Fruit fly (Drosophila melanogaster): ENCODE results near the gene dop.

Gene dop

dm6 chr3L:15588514-15589138, 22.8 kb downstream of the dop start, which contains the start of gene RhoGAP71E:
Gene RhoGAP71E, plus strand, starts transcription at chr3L:15588860.
- TF ChIP-seq pad (GFP tag; optimal IDR thresholded peaks at IDR 0.05) (peak; percentile 2), Crg-1 (GFP tag; optimal IDR thresholded peaks at IDR 0.05) (peak; percentile 62), CG5204 (GFP tag; optimal IDR thresholded peaks at IDR 0.05) (no peak), Hr96 (GFP tag; optimal IDR thresholded peaks at IDR 0.05) (no peak), cnc (optimal IDR thresholded peaks at IDR 0.05) (no peak), ovo (GFP tag; optimal IDR thresholded peaks at IDR 0.05) (no peak), CG7045 (GFP tag; optimal IDR thresholded peaks at IDR 0.05) (no peak), Mnt (GFP tag; optimal IDR thresholded peaks at IDR 0.05) (peak; percentile 69), CG11617 (GFP tag; optimal IDR thresholded peaks at IDR 0.05) (no peak), CG12768 (GFP tag; optimal IDR thresholded peaks at IDR 0.05) (peak; percentile 41), tj (GFP tag; optimal IDR thresholded peaks at IDR 0.05) (no peak), CG1620 (GFP tag; optimal IDR thresholded peaks at IDR 0.05) (peak; percentile 41), kay (GFP tag; ENCODE audit: borderline replicate concordance) (peak; percentile 80), toe (GFP tag; optimal IDR thresholded peaks at IDR 0.05) (peak; percentile 18), CG14711 (tag; optimal IDR thresholded peaks at IDR 0.05) (peak; percentile 31), CG33017 (tag; optimal IDR thresholded peaks at IDR 0.05) (peak; percentile 54), bab1 (GFP tag; optimal IDR thresholded peaks at IDR 0.05) (peak; percentile 74), CG7101 (tag; optimal IDR thresholded peaks at IDR 0.05) (peak; percentile 61), cic (GFP tag; optimal IDR thresholded peaks at IDR 0.05) (peak; percentile 1), Clk (GFP tag; optimal IDR thresholded peaks at IDR 0.05) (peak; percentile 16)

dm6 chr3L:15589746-15590145, 23.9 kb downstream of the dop start:
- TF ChIP-seq CG7101 (tag; optimal IDR thresholded peaks at IDR 0.05) (no peak), CG14711 (tag; optimal IDR thresholded peaks at IDR 0.05) (no peak), Hr96 (GFP tag; optimal IDR thresholded peaks at IDR 0.05) (no peak), kay (GFP tag; ENCODE audit: borderline replicate concordance) (no peak), CG33017 (tag; optimal IDR thresholded peaks at IDR 0.05) (no peak), cnc (optimal IDR thresholded peaks at IDR 0.05) (no peak), CG1620 (GFP tag; optimal IDR thresholded peaks at IDR 0.05) (no peak), CG11617 (GFP tag; optimal IDR thresholded peaks at IDR 0.05) (no peak), toe (GFP tag; optimal IDR thresholded peaks at IDR 0.05) (no peak), Mnt (GFP tag; optimal IDR thresholded peaks at IDR 0.05) (no peak), CG12768 (GFP tag; optimal IDR thresholded peaks at IDR 0.05) (no peak), CG5204 (GFP tag; optimal IDR thresholded peaks at IDR 0.05) (no peak), bab1 (GFP tag; optimal IDR thresholded peaks at IDR 0.05) (no peak)

- TF ChIP-seq Mnt (GFP tag; optimal IDR thresholded peaks at IDR 0.05): no peak
- no peak for TF ChIP-seq Hr96 (GFP tag; optimal IDR thresholded peaks at IDR 0.05)
- no peak for TF ChIP-seq CG12768 (GFP tag; optimal IDR thresholded peaks at IDR 0.05)
- TF ChIP-seq toe (GFP tag; optimal IDR thresholded peaks at IDR 0.05): no peak
- no peak for TF ChIP-seq Crg-1 (GFP tag; optimal IDR thresholded peaks at IDR 0.05)
- no peak for TF ChIP-seq cic (GFP tag; optimal IDR thresholded peaks at IDR 0.05)
- TF ChIP-seq ovo (GFP tag; optimal IDR thresholded peaks at IDR 0.05): no peak
These were observed 25.2 kb downstream of the dop start for dm6 chr3L:15590803-15591597.

dm6 chr3L:15592536-15593260, 26.9 kb downstream of the dop start:
- TF ChIP-seq cnc (optimal IDR thresholded peaks at IDR 0.05) (no peak), CG33017 (tag; optimal IDR thresholded peaks at IDR 0.05) (peak; percentile 28)

dm6 chr3L:15593399-15593798, 27.6 kb downstream of the dop start:
- no peak for TF ChIP-seq Mnt (GFP tag; optimal IDR thresholded peaks at IDR 0.05)
- peak; percentile 17 for TF ChIP-seq ovo (GFP tag; optimal IDR thresholded peaks at IDR 0.05)
- no peak for TF ChIP-seq toe (GFP tag; optimal IDR thresholded peaks at IDR 0.05)
- TF ChIP-seq CG1620 (GFP tag; optimal IDR thresholded peaks at IDR 0.05): no peak
- no peak for TF ChIP-seq Clk (GFP tag; optimal IDR thresholded peaks at IDR 0.05)
- TF ChIP-seq CG7101 (tag; optimal IDR thresholded peaks at IDR 0.05): no peak

dm6 chr3L:15594093-15594653, 28.4 kb downstream of the dop start:
- TF ChIP-seq CG1620 (GFP tag; optimal IDR thresholded peaks at IDR 0.05) (no peak), CG5204 (GFP tag; optimal IDR thresholded peaks at IDR 0.05) (no peak), kay (GFP tag; ENCODE audit: borderline replicate concordance) (peak; percentile 8), ovo (GFP tag; optimal IDR thresholded peaks at IDR 0.05) (no peak), cic (GFP tag; optimal IDR thresholded peaks at IDR 0.05) (no peak), CG12768 (GFP tag; optimal IDR thresholded peaks at IDR 0.05) (peak; percentile 4), CG14711 (tag; optimal IDR thresholded peaks at IDR 0.05) (no peak)
